Fruit fly (Drosophila melanogaster): ENCODE results near the gene GstT3.

Gene GstT3

dm6 chrX:20447865-20448584, 19.2 kb upstream of the GstT3 start (continued):
- TF ChIP-seq knrl (GFP tag; IDR thresholded peaks at IDR 0.05; ENCODE audit: partially characterized antibody): no peak
- TF ChIP-seq Doc3 (GFP tag; IDR thresholded peaks at IDR 0.05; ENCODE audit: partially characterized antibody): no peak
- no peak for TF ChIP-seq CG18262 (tag; optimal IDR thresholded peaks at IDR 0.05)
- TF ChIP-seq Nf-YA (GFP tag; IDR thresholded peaks at IDR 0.05): no peak
- no peak for TF ChIP-seq stwl (tag; optimal IDR thresholded peaks at IDR 0.05)
- TF ChIP-seq sna (GFP tag; IDR thresholded peaks at IDR 0.05; ENCODE audit: partially characterized antibody): no peak
- no peak for TF ChIP-seq stc (GFP tag; IDR thresholded peaks at IDR 0.05)
- TF ChIP-seq sr (GFP tag; IDR thresholded peaks at IDR 0.05): no peak
- TF ChIP-seq CG14441 (GFP tag; IDR thresholded peaks at IDR 0.05): peak; percentile 16; the same call in 1 of the 2 replicates
- TF ChIP-seq CG4282 (GFP tag; optimal IDR thresholded peaks at IDR 0.05): no peak
- TF ChIP-seq CG6813 (GFP tag; optimal IDR thresholded peaks at IDR 0.05): no peak
- TF ChIP-seq insv (GFP tag; optimal IDR thresholded peaks at IDR 0.05): no peak
- no peak for TF ChIP-seq CG8478 (optimal IDR thresholded peaks at IDR 0.05)
- no peak for TF ChIP-seq unc-4 (GFP tag; IDR thresholded peaks at IDR 0.05; ENCODE audit: partially characterized antibody)
- peak; percentile 64 for TF ChIP-seq ewg (GFP tag; optimal IDR thresholded peaks at IDR 0.05)
- TF ChIP-seq C15 (GFP tag; IDR thresholded peaks at IDR 0.05): no peak
- TF ChIP-seq trem (tag; optimal IDR thresholded peaks at IDR 0.05): no peak
- no peak for TF ChIP-seq danr (GFP tag; IDR thresholded peaks at IDR 0.05)
- TF ChIP-seq Oli (tag; optimal IDR thresholded peaks at IDR 0.05): peak; percentile 20
- TF ChIP-seq CG34422 (GFP tag; IDR thresholded peaks at IDR 0.05): no peak
- TF ChIP-seq CG7357 (GFP tag; IDR thresholded peaks at IDR 0.05): no peak
- no peak for TF ChIP-seq corto (GFP tag; optimal IDR thresholded peaks at IDR 0.05)
- no peak for TF ChIP-seq fd64A (GFP tag; optimal IDR thresholded peaks at IDR 0.05)
- TF ChIP-seq CG1647 (GFP tag; optimal IDR thresholded peaks at IDR 0.05): no peak
- no peak for TF ChIP-seq CG9609 (GFP tag; optimal IDR thresholded peaks at IDR 0.05)
- no peak for TF ChIP-seq CG3407 (GFP tag; optimal IDR thresholded peaks at IDR 0.05)
- TF ChIP-seq Ets97D (GFP tag; optimal IDR thresholded peaks at IDR 0.05): no peak
- no peak for TF ChIP-seq bsh (GFP tag; optimal IDR thresholded peaks at IDR 0.05)
- TF ChIP-seq trh (GFP tag; optimal IDR thresholded peaks at IDR 0.05): no peak
- peak; percentile 60 for TF ChIP-seq crol (GFP tag; IDR thresholded peaks at IDR 0.05)
- TF ChIP-seq Fer3 (tag; optimal IDR thresholded peaks at IDR 0.05): no peak
- no peak for TF ChIP-seq kni (GFP tag; optimal IDR thresholded peaks at IDR 0.05)
- TF ChIP-seq Elba2 (GFP tag; optimal IDR thresholded peaks at IDR 0.05): no peak
- TF ChIP-seq Jarid2 (GFP tag; optimal IDR thresholded peaks at IDR 0.05): no peak
- TF ChIP-seq Hmx (GFP tag; optimal IDR thresholded peaks at IDR 0.05): no peak
- TF ChIP-seq HmgZ (tag; optimal IDR thresholded peaks at IDR 0.05): no peak
- TF ChIP-seq gce (GFP tag; IDR thresholded peaks at IDR 0.05): no peak
- TF ChIP-seq HLHmδ (GFP tag; optimal IDR thresholded peaks at IDR 0.05): no peak
- TF ChIP-seq CG12659 (GFP tag; optimal IDR thresholded peaks at IDR 0.05): peak; percentile 1
- TF ChIP-seq CG11093 (GFP tag; IDR thresholded peaks at IDR 0.05): no peak
- no peak for TF ChIP-seq Gug (GFP tag; IDR thresholded peaks at IDR 0.05)
- no peak for TF ChIP-seq CG14667 (GFP tag; IDR thresholded peaks at IDR 0.05)
- no peak for TF ChIP-seq CG7786 (GFP tag; optimal IDR thresholded peaks at IDR 0.05)
- TF ChIP-seq pan (optimal IDR thresholded peaks at IDR 0.05): no peak
- TF ChIP-seq pan (GFP tag; optimal IDR thresholded peaks at IDR 0.05 in 1 of 2, IDR thresholded peaks at IDR 0.05 in 1 of 2): no peak
- TF ChIP-seq gsb (GFP tag; IDR thresholded peaks at IDR 0.05): no peak
- no peak for TF ChIP-seq CG16863 (GFP tag; optimal IDR thresholded peaks at IDR 0.05)
- peak; percentile 30 for TF ChIP-seq CG2120 (GFP tag; optimal IDR thresholded peaks at IDR 0.05)
- no peak for TF ChIP-seq croc (GFP tag; conservative IDR thresholded peaks at IDR 0.05)
- TF ChIP-seq Rfx (GFP tag; IDR thresholded peaks at IDR 0.05): no peak
- peak; percentile 51 for TF ChIP-seq Deaf1 (tag; optimal IDR thresholded peaks at IDR 0.05)

All from whole organism, embryonic.